Worm (Caenorhabditis elegans) whole organism, mixed stage, embryonic: ENCODE data around the gene C14B1.8.

Source experiments
- M03D4.4 ChIP-seq: sonication (generic microtip); optimal IDR thresholded peaks from 2 replicates; lab custom pipeline; 2017; ENCODE audit warnings: mild to moderate bottlenecking, missing genetic modification characterization, missing compliant biosample characterization
- bed-3 ChIP-seq: fragments of 200-800 bp; sonication (Bioruptor generic); optimal IDR thresholded peaks from 3 replicates; lab custom pipeline; 2018; ENCODE audit warnings: mild to moderate bottlenecking, missing genetic modification characterization, moderate library complexity, missing compliant biosample characterization
- blmp-1 ChIP-seq: fragments of 150-350 bp; optimal IDR thresholded peaks from 2 replicates; lab custom pipeline; 2014; ENCODE audit warnings: missing biosample characterization, missing genetic modification characterization
- ceh-39 ChIP-seq: fragments of 150-350 bp; optimal IDR thresholded peaks from 2 replicates; lab custom pipeline; 2014; ENCODE audit warnings: missing biosample characterization, missing genetic modification characterization
- ceh-43 ChIP-seq: fragments of 200-800 bp; sonication (Bioruptor generic); optimal IDR thresholded peaks from 2 replicates; lab custom pipeline; 2018; ENCODE audit warnings: mild to moderate bottlenecking, missing genetic modification characterization, moderate library complexity, missing compliant biosample characterization
- ceh-83 ChIP-seq: fragments of 200-800 bp; sonication (Bioruptor generic); optimal IDR thresholded peaks from 2 replicates; lab custom pipeline; 2018; ENCODE audit warnings: mild to moderate bottlenecking, missing genetic modification characterization, missing compliant biosample characterization
- ces-1 ChIP-seq: fragments of 150-350 bp; optimal IDR thresholded peaks from 2 replicates; lab custom pipeline; 2014; ENCODE audit warnings: missing biosample characterization, missing genetic modification reagents, missing genetic modification characterization
- cnd-1 ChIP-seq: fragments of 200-800 bp; sonication (Bioruptor generic); optimal IDR thresholded peaks from 2 replicates; lab custom pipeline; 2018; ENCODE audit warnings: mild to moderate bottlenecking, missing genetic modification characterization, missing compliant biosample characterization
- drap-1 ChIP-seq: fragments of 200-800 bp; sonication (Bioruptor generic); optimal IDR thresholded peaks from 3 replicates; lab custom pipeline; 2018; ENCODE audit warnings: mild to moderate bottlenecking, missing genetic modification characterization, missing compliant biosample characterization
- elt-1 ChIP-seq: sonication (generic microtip); optimal IDR thresholded peaks from 2 replicates; lab custom pipeline; 2017; ENCODE audit warnings: missing genetic modification characterization, mild to moderate bottlenecking, missing compliant biosample characterization, antibody characterized with exemption, moderate library complexity, borderline replicate concordance; ENCODE audit not compliant: insufficient read depth
- elt-3 ChIP-seq: fragments of 150-350 bp; optimal IDR thresholded peaks from 2 replicates; lab custom pipeline; 2014; ENCODE audit warnings: missing biosample characterization, missing genetic modification characterization
- flh-1 ChIP-seq: fragments of 200-800 bp; sonication (Bioruptor generic); optimal IDR thresholded peaks from 2 replicates; lab custom pipeline; 2018; ENCODE audit warnings: mild to moderate bottlenecking, missing genetic modification characterization, moderate library complexity, missing compliant biosample characterization
- ham-2 ChIP-seq: fragments of 200-800 bp; sonication (Bioruptor generic); optimal IDR thresholded peaks from 2 replicates; lab custom pipeline; 2018; ENCODE audit warnings: mild to moderate bottlenecking, missing genetic modification characterization, missing compliant biosample characterization
- hlh-1 ChIP-seq: fragments of 150-350 bp; optimal IDR thresholded peaks from 2 replicates; lab custom pipeline; 2014; ENCODE audit warnings: missing biosample characterization, missing genetic modification reagents, missing genetic modification characterization
- lin-13 ChIP-seq: fragments of 150-350 bp; optimal IDR thresholded peaks from 2 replicates; lab custom pipeline; 2014; ENCODE audit warnings: missing biosample characterization, missing genetic modification characterization
- lin-32 ChIP-seq: fragments of 200-800 bp; sonication (Bioruptor generic); optimal IDR thresholded peaks from 2 replicates; lab custom pipeline; 2018; ENCODE audit warnings: mild to moderate bottlenecking, missing genetic modification characterization, missing compliant biosample characterization
- lsy-2 ChIP-seq: fragments of 150-350 bp; optimal IDR thresholded peaks from 2 replicates; lab custom pipeline; 2014; ENCODE audit warnings: missing biosample characterization, missing genetic modification characterization
- mep-1 ChIP-seq: fragments of 150-350 bp; optimal IDR thresholded peaks from 2 replicates; lab custom pipeline; 2017; ENCODE audit warnings: missing biosample characterization, missing genetic modification reagents, missing genetic modification characterization, inconsistent platforms
- mls-2 ChIP-seq: sonication (generic microtip); optimal IDR thresholded peaks from 2 replicates; lab custom pipeline; 2016; ENCODE audit warnings: mild to moderate bottlenecking, missing genetic modification characterization, moderate library complexity, missing compliant biosample characterization
- nhr-12 ChIP-seq: fragments of 150-350 bp; optimal IDR thresholded peaks from 2 replicates; lab custom pipeline; 2014; ENCODE audit warnings: missing biosample characterization, missing genetic modification characterization
- nhr-2 ChIP-seq: fragments of 150-350 bp; optimal IDR thresholded peaks from 2 replicates; lab custom pipeline; 2014; ENCODE audit warnings: missing biosample characterization, missing genetic modification characterization
- nhr-237 ChIP-seq: fragments of 150-350 bp; optimal IDR thresholded peaks from 2 replicates; lab custom pipeline; 2014; ENCODE audit warnings: missing biosample characterization, missing genetic modification characterization
- nhr-28 ChIP-seq: fragments of 150-350 bp; optimal IDR thresholded peaks from 2 replicates; lab custom pipeline; 2014; ENCODE audit warnings: missing biosample characterization, missing genetic modification characterization
- nhr-76 ChIP-seq: sonication (generic microtip); optimal IDR thresholded peaks from 2 replicates; lab custom pipeline; 2017; ENCODE audit warnings: missing biosample characterization, missing genetic modification characterization
- sem-2 ChIP-seq: fragments of 200-800 bp; sonication (Bioruptor generic); optimal IDR thresholded peaks from 2 replicates; lab custom pipeline; 2018; ENCODE audit warnings: mild to moderate bottlenecking, missing genetic modification characterization, missing compliant biosample characterization
- snpc-4 ChIP-seq: fragments of 150-350 bp; optimal IDR thresholded peaks from 2 replicates; lab custom pipeline; 2014; ENCODE audit warnings: missing biosample characterization, missing genetic modification characterization
- sptf-1 ChIP-seq: sonication (generic microtip); optimal IDR thresholded peaks from 2 replicates; lab custom pipeline; 2017; ENCODE audit warnings: mild to moderate bottlenecking, missing genetic modification characterization, moderate library complexity, missing compliant biosample characterization
- tbx-8 ChIP-seq: fragments of 200-800 bp; sonication (Bioruptor generic); optimal IDR thresholded peaks from 2 replicates; lab custom pipeline; 2018; ENCODE audit warnings: mild to moderate bottlenecking, missing genetic modification characterization, moderate library complexity, missing compliant biosample characterization
- unc-120 ChIP-seq: sonication (generic microtip); optimal IDR thresholded peaks from 2 replicates; lab custom pipeline; 2017; ENCODE audit warnings: missing genetic modification characterization, missing compliant biosample characterization; ENCODE audit not compliant: poor library complexity, severe bottlenecking
- unc-39 ChIP-seq: fragments of 150-350 bp; optimal IDR thresholded peaks from 2 replicates; lab custom pipeline; 2014; ENCODE audit warnings: missing biosample characterization, missing genetic modification characterization
- zip-8 ChIP-seq: fragments of 150-350 bp; optimal IDR thresholded peaks from 2 replicates; lab custom pipeline; 2014; ENCODE audit warnings: missing biosample characterization, missing genetic modification characterization
- ztf-11 ChIP-seq: fragments of 150-350 bp; optimal IDR thresholded peaks from 2 replicates; lab custom pipeline; 2014; ENCODE audit warnings: missing biosample characterization, missing genetic modification characterization

C14B1.8 gene

DNA sequence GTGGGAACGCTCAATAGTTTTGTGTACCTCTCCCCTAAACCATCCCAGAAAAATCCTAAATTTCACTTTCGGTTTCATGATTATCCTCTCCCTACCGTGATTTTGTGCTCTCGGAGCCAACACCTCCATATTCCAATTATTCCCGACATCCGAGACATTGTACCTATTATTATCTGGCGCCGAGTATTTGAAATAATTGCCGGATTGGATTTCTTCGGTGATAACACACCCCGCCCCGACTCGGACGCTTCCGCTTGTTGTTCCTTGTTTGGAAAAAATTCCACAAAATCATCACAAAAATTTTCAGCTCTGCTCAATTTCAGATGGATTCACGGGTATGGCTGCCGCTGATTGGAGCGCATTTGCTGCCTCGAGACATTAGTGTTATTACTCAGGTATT is 25.7 kb upstream of the C14B1.8 start, which contains the start of gene lin-48:
lin-48 (plus strand) TSS at position 301 of the 400 bp plus-strand sequence.
- TF ChIP-seq nhr-12 (tag; lab: Kevin White, UChicago) (no peak), lsy-2 (tag; lab: Kevin White, UChicago) (no peak), sptf-1 (tag; lab: Kevin White, UChicago) (no peak), ces-1 (GFP tag; lab: Kevin White, UChicago) (no peak), lin-13 (tag; lab: Kevin White, UChicago) (no peak), bed-3 (GFP tag; lab: Kevin White, UChicago) (no peak), unc-120 (tag; lab: Kevin White, UChicago) (no peak), cnd-1 (tag; lab: Kevin White, UChicago) (no peak), drap-1 (GFP tag; lab: Kevin White, UChicago) (no peak)

DNA sequence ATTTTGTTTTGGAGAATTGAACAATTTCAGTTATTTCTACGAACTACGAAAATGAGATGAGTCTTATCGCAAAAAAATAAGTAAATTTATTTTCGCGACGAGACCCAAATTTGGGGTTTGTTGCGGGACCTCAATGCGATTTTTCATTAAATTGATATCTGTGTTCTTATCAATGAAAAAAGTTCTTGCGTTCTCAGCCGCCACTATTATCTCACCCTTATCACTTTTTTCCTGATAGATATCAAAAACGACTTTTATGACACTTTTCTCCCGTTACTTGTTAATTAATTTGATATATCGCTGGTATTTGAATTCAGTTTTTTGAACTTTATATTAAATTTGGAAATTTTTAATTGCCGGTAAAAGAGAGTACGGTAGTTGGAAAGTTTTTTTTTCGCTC is 23.9 kb upstream of the C14B1.8 start:
- TF ChIP-seq zip-8 (tag; lab: Kevin White, UChicago) (no peak), blmp-1 (tag; lab: Kevin White, UChicago) (no peak), ceh-83 (no peak), mep-1 (tag; lab: Kevin White, UChicago) (no peak), nhr-237 (tag; lab: Kevin White, UChicago) (no peak), nhr-28 (no peak), lin-32 (no peak), ceh-43 (GFP tag; lab: Kevin White, UChicago) (no peak), nhr-76 (no peak), tbx-8 (GFP tag; lab: Kevin White, UChicago) (no peak), sptf-1 (tag; lab: Kevin White, UChicago) (no peak), hlh-1 (tag; lab: Kevin White, UChicago) (no peak), nhr-2 (tag; lab: Kevin White, UChicago) (no peak), cnd-1 (tag; lab: Kevin White, UChicago) (no peak), nhr-12 (tag; lab: Kevin White, UChicago) (no peak), drap-1 (GFP tag; lab: Kevin White, UChicago) (no peak), ceh-39 (tag; lab: Kevin White, UChicago) (no peak), ztf-11 (tag; lab: Kevin White, UChicago) (no peak), unc-39 (tag; lab: Kevin White, UChicago) (no peak)

DNA sequence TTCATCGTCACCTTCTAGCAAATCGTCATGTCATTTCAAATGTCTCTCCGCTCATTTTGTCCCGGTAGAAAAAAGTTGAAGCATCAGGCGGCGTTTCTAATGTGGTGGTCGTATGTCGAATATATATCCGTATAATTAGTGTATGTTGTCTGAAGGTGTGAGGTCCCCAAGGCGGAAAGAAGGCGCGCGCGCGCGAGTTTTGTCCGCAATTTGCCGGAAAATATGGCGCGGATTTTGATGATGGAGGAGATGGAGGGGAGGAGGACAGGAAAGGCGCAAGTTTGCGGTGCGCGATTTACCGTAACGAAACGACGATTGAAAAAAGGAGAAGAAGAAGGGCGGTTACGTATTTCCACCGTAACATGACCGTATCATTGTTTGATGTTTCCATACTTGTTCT is 22.6 kb upstream of the C14B1.8 start:
- no peak for TF ChIP-seq snpc-4 (tag; lab: Kevin White, UChicago)
- TF ChIP-seq sptf-1 (tag; lab: Kevin White, UChicago), result no peak
- no peak for TF ChIP-seq elt-3 (tag; lab: Kevin White, UChicago)
- TF ChIP-seq nhr-2 (tag; lab: Kevin White, UChicago), result no peak
- TF ChIP-seq unc-39 (tag; lab: Kevin White, UChicago), result no peak
- TF ChIP-seq sem-2 (GFP tag; lab: Kevin White, UChicago), result no peak
- no peak for TF ChIP-seq cnd-1 (tag; lab: Kevin White, UChicago)
- no peak for TF ChIP-seq lin-32
- no peak for TF ChIP-seq unc-120 (tag; lab: Kevin White, UChicago)
- no peak for TF ChIP-seq ceh-43 (GFP tag; lab: Kevin White, UChicago)
- no peak for TF ChIP-seq tbx-8 (GFP tag; lab: Kevin White, UChicago)
- TF ChIP-seq mls-2 (tag; lab: Kevin White, UChicago), result no peak
- TF ChIP-seq flh-1, result no peak
- no peak for TF ChIP-seq elt-1
- no peak for TF ChIP-seq lin-13 (tag; lab: Kevin White, UChicago)
- TF ChIP-seq ceh-39 (tag; lab: Kevin White, UChicago), result no peak
- no peak for TF ChIP-seq drap-1 (GFP tag; lab: Kevin White, UChicago)
- TF ChIP-seq mep-1 (tag; lab: Kevin White, UChicago), result no peak
- TF ChIP-seq nhr-237 (tag; lab: Kevin White, UChicago), result no peak
- no peak for TF ChIP-seq nhr-76
- TF ChIP-seq, all 35 proteins: peak for 0

DNA sequence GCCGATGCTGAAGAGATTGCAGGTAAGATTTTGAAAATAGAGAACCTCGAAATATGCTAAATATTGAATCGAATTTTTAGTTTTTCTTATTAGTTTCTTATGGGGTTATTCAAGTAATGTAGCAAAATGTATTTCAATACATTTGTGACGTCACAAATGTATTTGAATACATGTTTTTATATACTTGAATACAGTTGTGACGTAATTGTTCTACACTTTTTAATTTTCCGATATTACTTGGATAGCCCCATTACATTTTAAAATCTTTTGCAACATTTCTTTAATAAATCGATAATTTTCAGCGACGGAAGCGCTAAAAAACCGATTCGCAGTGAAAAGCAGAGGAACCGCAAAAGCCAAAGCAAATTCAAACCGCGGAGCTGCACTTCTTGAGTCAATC is 18.9 kb upstream of the C14B1.8 start:
- TF ChIP-seq nhr-2 (tag; lab: Kevin White, UChicago) (no peak), zip-8 (tag; lab: Kevin White, UChicago) (peak; percentile 90)

DNA sequence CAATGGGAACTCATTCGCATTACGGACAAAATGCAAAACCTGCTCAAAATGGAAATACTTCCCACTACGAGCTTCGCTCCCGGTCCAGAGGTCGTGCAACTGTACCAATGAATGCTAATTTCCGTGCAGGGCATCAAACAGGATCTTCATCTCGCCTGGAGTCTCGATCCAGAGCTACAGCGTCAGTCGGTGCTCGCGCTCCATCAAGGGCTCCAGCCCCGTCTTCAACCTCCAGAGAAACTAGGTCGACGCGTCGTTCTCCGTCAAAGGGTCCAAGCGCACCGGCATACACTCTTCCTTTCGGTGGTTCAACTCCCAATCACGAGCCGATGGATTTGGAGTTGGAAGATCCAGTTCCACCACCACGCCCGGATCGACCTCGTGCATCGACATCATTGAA is 18.3 kb upstream of the C14B1.8 start:
- TF ChIP-seq blmp-1 (tag; lab: Kevin White, UChicago), result no peak
- no peak for TF ChIP-seq ztf-11 (tag; lab: Kevin White, UChicago)
- no peak for TF ChIP-seq lin-13 (tag; lab: Kevin White, UChicago)
- TF ChIP-seq ham-2, result no peak
- no peak for TF ChIP-seq unc-39 (tag; lab: Kevin White, UChicago)
- TF ChIP-seq elt-1, result no peak
- no peak for TF ChIP-seq sem-2 (GFP tag; lab: Kevin White, UChicago)
- TF ChIP-seq mep-1 (tag; lab: Kevin White, UChicago), result no peak
- TF ChIP-seq mls-2 (tag; lab: Kevin White, UChicago), result no peak
- no peak for TF ChIP-seq nhr-28
- TF ChIP-seq cnd-1 (tag; lab: Kevin White, UChicago), result no peak
- TF ChIP-seq elt-3 (tag; lab: Kevin White, UChicago), result no peak
- no peak for TF ChIP-seq tbx-8 (GFP tag; lab: Kevin White, UChicago)
- TF ChIP-seq ceh-39 (tag; lab: Kevin White, UChicago), result no peak
- no peak for TF ChIP-seq M03D4.4 (tag; lab: Kevin White, UChicago)
